Fruit fly (Drosophila melanogaster) whole organism, embryonic: Measurements from ENCODE around the gene Teh2.

Source experiments
- CG11093 ChIP-seq: fragments of 200-800 bp; sonication (Bioruptor generic); IDR thresholded peaks from 3 replicates; pipeline ENCODE4 v1.3.6; 2022; ENCODE audit warnings: missing biosample characterization, missing genetic modification characterization
- CG13894 ChIP-seq: fragments of 200-800 bp; sonication (Bioruptor generic); optimal IDR thresholded peaks from 3 replicates; lab custom pipeline; 2018; ENCODE audit warnings: missing biosample characterization, mild to moderate bottlenecking, missing genetic modification characterization, moderate library complexity
- CG14667 ChIP-seq: fragments of 200-800 bp; sonication (Bioruptor generic); IDR thresholded peaks from 2 replicates; pipeline ENCODE4 v1.3.6; 2022; ENCODE audit warnings: missing biosample characterization, missing genetic modification characterization
- CG14860 ChIP-seq: fragments of 200-800 bp; sonication (Bioruptor generic); IDR thresholded peaks from 3 replicates; pipeline ENCODE4 v1.3.6; 2022; ENCODE audit warnings: missing biosample characterization, missing genetic modification characterization; ENCODE audit not compliant: partially characterized antibody
- CG15696 ChIP-seq: fragments of 200-800 bp; sonication (Bioruptor generic); optimal IDR thresholded peaks from 2 replicates; lab custom pipeline; 2019; ENCODE audit warnings: missing biosample characterization, mild to moderate bottlenecking, missing genetic modification characterization, moderate library complexity
- CG16863 ChIP-seq: fragments of 200-800 bp; sonication (Bioruptor generic); optimal IDR thresholded peaks from 3 replicates; lab custom pipeline; 2016; ENCODE audit warnings: missing biosample characterization, missing genetic modification characterization
- CG17328 ChIP-seq: fragments of 200-800 bp; sonication (Bioruptor generic); IDR thresholded peaks from 2 replicates; pipeline ENCODE4 v1.3.6; 2022; ENCODE audit warnings: missing biosample characterization, missing genetic modification characterization
- CG17361 ChIP-seq: fragments of 200-800 bp; sonication (Bioruptor generic); IDR thresholded peaks from 3 replicates; pipeline ENCODE4 v1.3.6; 2022; ENCODE audit warnings: missing biosample characterization, missing genetic modification characterization
- CG17612 ChIP-seq: fragments of 200-800 bp; sonication (Bioruptor generic); IDR thresholded peaks from 2 replicates; pipeline ENCODE4 v1.3.6; 2022; ENCODE audit warnings: missing biosample characterization, missing genetic modification characterization
- CG2116 ChIP-seq: fragments of 200-800 bp; sonication (Bioruptor generic); optimal IDR thresholded peaks from 3 replicates; lab custom pipeline; 2018; ENCODE audit warnings: missing biosample characterization, mild to moderate bottlenecking, missing genetic modification characterization
- CG2120 ChIP-seq: fragments of 200-800 bp; sonication (Bioruptor generic); optimal IDR thresholded peaks from 3 replicates; lab custom pipeline; 2016; ENCODE audit warnings: missing biosample characterization, missing genetic modification characterization
- CG34224 ChIP-seq: fragments of 200-800 bp; sonication (Bioruptor generic); IDR thresholded peaks from 3 replicates; pipeline ENCODE4 v1.3.6; 2022; ENCODE audit warnings: missing biosample characterization, missing genetic modification characterization; ENCODE audit not compliant: partially characterized antibody
- CG3838 ChIP-seq: fragments of 200-800 bp; sonication (Bioruptor generic); optimal IDR thresholded peaks from 3 replicates; lab custom pipeline; 2016; ENCODE audit warnings: missing biosample characterization, missing genetic modification characterization
- CG6791 ChIP-seq: fragments of 200-800 bp; sonication (Bioruptor generic); IDR thresholded peaks from 3 replicates; pipeline ENCODE4 v1.3.6; 2022; ENCODE audit warnings: missing biosample characterization, missing genetic modification characterization; ENCODE audit not compliant: partially characterized antibody
- CG6854 ChIP-seq: fragments of 200-800 bp; sonication (Bioruptor generic); optimal IDR thresholded peaks from 3 replicates; lab custom pipeline; 2017; ENCODE audit warnings: missing biosample characterization, mild to moderate bottlenecking, missing genetic modification characterization
- CG7963 ChIP-seq: fragments of 200-800 bp; sonication (Bioruptor generic); IDR thresholded peaks from 3 replicates; pipeline ENCODE4 v1.3.6; 2022; ENCODE audit warnings: missing biosample characterization, missing genetic modification characterization; ENCODE audit not compliant: partially characterized antibody
- CG8924 ChIP-seq: fragments of 200-800 bp; optimal IDR thresholded peaks from 3 replicates; lab custom pipeline; 2019; ENCODE audit warnings: missing biosample characterization, mild to moderate bottlenecking, missing genetic modification characterization, moderate library complexity
- Fer2 ChIP-seq: fragments of 200-800 bp; sonication (Bioruptor generic); optimal IDR thresholded peaks from 2 replicates; lab custom pipeline; 2018; ENCODE audit warnings: missing biosample characterization, mild to moderate bottlenecking, missing genetic modification characterization, moderate library complexity
- HmgD ChIP-seq: fragments of 200-800 bp; sonication (Bioruptor generic); optimal IDR thresholded peaks from 3 replicates; lab custom pipeline; 2016; ENCODE audit warnings: missing biosample characterization, missing genetic modification characterization
- HmgZ ChIP-seq: fragments of 200-800 bp; sonication (Bioruptor generic); optimal IDR thresholded peaks from 2 replicates; lab custom pipeline; 2018; ENCODE audit warnings: missing biosample characterization, mild to moderate bottlenecking, missing genetic modification characterization
- Hr39 ChIP-seq: fragments of >200 bp; optimal IDR thresholded peaks from 2 replicates; lab custom pipeline; 2017
- MBD-R2 ChIP-seq: fragments of 200-800 bp; sonication (Bioruptor generic); IDR thresholded peaks from 2 replicates; pipeline ENCODE4 v1.3.6; 2022; ENCODE audit warnings: missing biosample characterization, missing genetic modification characterization
- MESR4 ChIP-seq: fragments of 200-800 bp; sonication (Bioruptor generic); optimal IDR thresholded peaks from 2 replicates; lab custom pipeline; 2018; ENCODE audit warnings: missing biosample characterization, mild to moderate bottlenecking, missing genetic modification characterization, moderate library complexity
- Med ChIP-seq: fragments of 200-800 bp; sonication (Bioruptor generic); peaks from one replicate; lab custom pipeline; 2016; ENCODE audit warnings: missing biosample characterization, missing genetic modification characterization, mild to moderate bottlenecking, inconsistent platforms, moderate library complexity
- Mes4 ChIP-seq: fragments of 200-800 bp; sonication (Bioruptor generic); optimal IDR thresholded peaks from 2 replicates; lab custom pipeline; 2016; ENCODE audit warnings: missing biosample characterization, missing genetic modification characterization
- Myb ChIP-seq: fragments of 200-800 bp; sonication (Bioruptor generic); optimal IDR thresholded peaks from 2 replicates; lab custom pipeline; 2016; ENCODE audit warnings: missing biosample characterization, missing genetic modification characterization
- NK7.1 ChIP-seq: fragments of 200-800 bp; sonication (Bioruptor generic); optimal IDR thresholded peaks from 3 replicates; lab custom pipeline; 2016; ENCODE audit warnings: missing biosample characterization, missing genetic modification characterization
- Oli ChIP-seq: fragments of 200-800 bp; sonication (Bioruptor generic); optimal IDR thresholded peaks from 2 replicates; lab custom pipeline; 2018; ENCODE audit warnings: missing biosample characterization, mild to moderate bottlenecking, missing genetic modification characterization, moderate library complexity
- Scr ChIP-seq: fragments of 200-800 bp; sonication (Bioruptor generic); IDR thresholded peaks from 2 replicates; pipeline ENCODE4 v1.3.6; 2022; ENCODE audit warnings: missing biosample characterization, missing genetic modification characterization; ENCODE audit not compliant: partially characterized antibody
- Sin3A ChIP-seq: fragments of >200 bp; optimal IDR thresholded peaks from 2 replicates; lab custom pipeline; 2018
- Sox100B ChIP-seq: fragments of 200-800 bp; sonication (Bioruptor generic); optimal IDR thresholded peaks from 3 replicates; lab custom pipeline; 2018; ENCODE audit warnings: missing biosample characterization, mild to moderate bottlenecking, missing genetic modification characterization
- TFAM ChIP-seq: fragments of 200-800 bp; sonication (Bioruptor generic); optimal IDR thresholded peaks from 2 replicates; lab custom pipeline; 2017; ENCODE audit warnings: missing biosample characterization, missing genetic modification characterization, inconsistent platforms
- Vsx1 ChIP-seq: fragments of 200-800 bp; sonication (Bioruptor generic); optimal IDR thresholded peaks from 2 replicates; lab custom pipeline; 2017; ENCODE audit warnings: missing biosample characterization, mild to moderate bottlenecking, missing genetic modification characterization, missing genetic modification reagents
- YL-1 ChIP-seq: fragments of 200-800 bp; sonication (Bioruptor generic); optimal IDR thresholded peaks from 3 replicates; lab custom pipeline; 2017; ENCODE audit warnings: missing biosample characterization, mild to moderate bottlenecking, missing genetic modification characterization
- crol ChIP-seq: fragments of 200-800 bp; sonication (Bioruptor generic); IDR thresholded peaks from 2 replicates; pipeline ENCODE4 v1.3.6; 2022; ENCODE audit warnings: missing biosample characterization, missing genetic modification characterization
- dati ChIP-seq: fragments of 200-800 bp; sonication (Bioruptor generic); IDR thresholded peaks from 2 replicates; pipeline ENCODE4 v1.3.6; 2022; ENCODE audit warnings: missing biosample characterization, missing genetic modification characterization
- dm ChIP-seq: fragments of 200-800 bp; sonication (Bioruptor generic); optimal IDR thresholded peaks from 3 replicates; lab custom pipeline; 2016; ENCODE audit warnings: missing biosample characterization, missing genetic modification characterization
- dmrt11E ChIP-seq: fragments of 200-800 bp; sonication (Bioruptor generic); optimal IDR thresholded peaks from 3 replicates; lab custom pipeline; 2018; ENCODE audit warnings: missing biosample characterization, mild to moderate bottlenecking, missing genetic modification characterization, moderate library complexity
- dmrt99B ChIP-seq: fragments of 200-800 bp; sonication (Bioruptor generic); optimal IDR thresholded peaks from 2 replicates; lab custom pipeline; 2018; ENCODE audit warnings: missing biosample characterization, mild to moderate bottlenecking, missing genetic modification characterization, moderate library complexity
- gfzf ChIP-seq: fragments of 200-800 bp; sonication (Bioruptor generic); optimal IDR thresholded peaks from 2 replicates; lab custom pipeline; 2016; ENCODE audit warnings: missing biosample characterization, mild to moderate bottlenecking, missing genetic modification characterization, moderate library complexity
- hbn ChIP-seq: fragments of 200-800 bp; sonication (Bioruptor generic); IDR thresholded peaks from 2 replicates; pipeline ENCODE4 v1.3.6; 2022; ENCODE audit warnings: missing biosample characterization, missing genetic modification characterization; ENCODE audit not compliant: partially characterized antibody
- hth ChIP-seq: fragments of >200 bp; optimal IDR thresholded peaks from 2 replicates; lab custom pipeline; 2017; ENCODE audit warnings: inconsistent platforms
- kni ChIP-seq: fragments of 200-800 bp; sonication (Bioruptor generic); optimal IDR thresholded peaks from 3 replicates; lab custom pipeline; 2017; ENCODE audit warnings: mild to moderate bottlenecking, missing biosample characterization, missing genetic modification reagents, missing genetic modification characterization
- mld ChIP-seq: fragments of 200-800 bp; sonication (Bioruptor generic); IDR thresholded peaks from 3 replicates; pipeline ENCODE4 v1.3.6; 2022; ENCODE audit warnings: missing biosample characterization, missing genetic modification characterization; ENCODE audit not compliant: partially characterized antibody
- nerfin-2 ChIP-seq: fragments of 200-800 bp; sonication (Bioruptor generic); IDR thresholded peaks from 2 replicates; pipeline ENCODE4 v1.3.6; 2022; ENCODE audit warnings: missing biosample characterization, missing genetic modification characterization; ENCODE audit not compliant: partially characterized antibody
- ro ChIP-seq: fragments of 200-800 bp; sonication (Bioruptor generic); IDR thresholded peaks from 2 replicates; pipeline ENCODE4 v1.3.6; 2022; ENCODE audit warnings: missing biosample characterization, missing genetic modification characterization
- sc ChIP-seq, 3 experiments: fragments of >200 bp in 2 of 3; fragments of 200-800 bp in 1 of 3; sonication (Bioruptor generic) in 1 of 3; optimal IDR thresholded peaks; 2 replicates in 2 of 3; 3 replicates in 1 of 3; lab custom pipeline; 2017; ENCODE audit warnings: mild to moderate bottlenecking in 1 of 3, missing biosample characterization in 1 of 3, missing genetic modification characterization in 1 of 3, missing genetic modification reagents in 1 of 3
- slou ChIP-seq: fragments of 200-800 bp; sonication (Bioruptor generic); optimal IDR thresholded peaks from 3 replicates; lab custom pipeline; 2016; ENCODE audit warnings: missing biosample characterization, missing genetic modification characterization
- sob ChIP-seq: fragments of 200-800 bp; sonication (Bioruptor generic); IDR thresholded peaks from 2 replicates; pipeline ENCODE4 v1.3.6; 2022; ENCODE audit warnings: missing biosample characterization, missing genetic modification characterization
- twi ChIP-seq: fragments of 200-800 bp; optimal IDR thresholded peaks from 2 replicates; lab custom pipeline; 2019; ENCODE audit warnings: missing biosample characterization, mild to moderate bottlenecking, missing genetic modification characterization, moderate library complexity
- vnd ChIP-seq: fragments of 200-800 bp; sonication (Bioruptor generic); IDR thresholded peaks from 3 replicates; pipeline ENCODE4 v1.3.6; 2022; ENCODE audit warnings: missing biosample characterization, missing genetic modification characterization; ENCODE audit not compliant: partially characterized antibody

Teh2 gene

dm6 chr3L:4135857-4136256 lies 52.0 kb downstream of the Teh2 start, which contains the start of gene RfC4 (continued):
- TF ChIP-seq Vsx1 (GFP tag; lab: Kevin White, UChicago) (no peak), slou (GFP tag; lab: Kevin White, UChicago) (no peak), CG17361 (GFP tag; lab: Robert Waterston, UW) (0 out of 3 replicates have a peak, but pooled peaks have one; percentile 18), ro (GFP tag; lab: Robert Waterston, UW) (no peak), Scr (peak; percentile 44; the same call in 1 of the 2 replicates), CG2116 (GFP tag; lab: Kevin White, UChicago) (peak; percentile 58), CG34224 (no peak), CG2120 (GFP tag; lab: Kevin White, UChicago) (no peak), vnd (GFP tag; lab: Robert Waterston, UW) (no peak), gfzf (GFP tag; lab: Kevin White, UChicago) (peak; percentile 69), crol (GFP tag; lab: Robert Waterston, UW) (no peak), Hr39 (lab: Kevin White, UChicago) (no peak), Myb (GFP tag; lab: Kevin White, UChicago) (peak; percentile 93), CG8924 (no peak), NK7.1 (GFP tag; lab: Kevin White, UChicago) (no peak), hth (lab: Kevin White, UChicago) (no peak), nerfin-2 (GFP tag; lab: Robert Waterston, UW) (no peak), CG13894 (no peak), TFAM (GFP tag; lab: Kevin White, UChicago) (no peak), twi (tag; lab: Kevin White, UChicago) (no peak), Sin3A (lab: Kevin White, UChicago) (peak; percentile 35), dati (GFP tag; lab: Robert Waterston, UW) (no peak), CG11093 (no peak), CG14860 (GFP tag; lab: Robert Waterston, UW) (no peak), Mes4 (no peak), Med (GFP tag; lab: Kevin White, UChicago) (peak; percentile 53), dmrt11E (tag; lab: Kevin White, UChicago) (no peak), Fer2 (no peak), sc (optimal IDR thresholded peaks at IDR 0.05; lab: Kevin White, UChicago) (no peak), sc (GFP tag; optimal IDR thresholded peaks at IDR 0.05; lab: Kevin White, UChicago) (no peak), hbn (GFP tag; lab: Robert Waterston, UW) (no peak), CG7963 (GFP tag; lab: Robert Waterston, UW) (no peak), CG6791 (GFP tag; lab: Robert Waterston, UW) (0 out of 3 replicates have a peak, but pooled peaks have one; percentile 2), YL-1 (GFP tag; lab: Kevin White, UChicago) (peak; percentile 5), Sox100B (no peak), CG16863 (GFP tag; lab: Kevin White, UChicago) (no peak), HmgZ (tag; lab: Kevin White, UChicago) (peak; percentile 35), CG17328 (GFP tag; lab: Robert Waterston, UW) (no peak), CG6854 (GFP tag; lab: Kevin White, UChicago) (no peak), CG15696 (tag; lab: Kevin White, UChicago) (no peak), Oli (no peak), kni (GFP tag; lab: Kevin White, UChicago) (no peak), mld (GFP tag; lab: Robert Waterston, UW) (no peak), CG14667 (GFP tag; lab: Robert Waterston, UW) (no peak), sob (GFP tag; lab: Robert Waterston, UW) (no peak), dmrt99B (tag; lab: Kevin White, UChicago) (no peak), dm (peak; percentile 18), HmgD (GFP tag; lab: Kevin White, UChicago) (peak; percentile 29), MBD-R2 (GFP tag; lab: Robert Waterston, UW) (peak; percentile 46; the same call in 1 of the 2 replicates), CG17612 (no peak), CG3838 (GFP tag; lab: Kevin White, UChicago) (no peak), MESR4 (GFP tag; lab: Kevin White, UChicago) (peak; percentile 27)
